Worm (Caenorhabditis elegans) whole organism, L2 larva: ENCODE data around the gene srg-22.
"Not testable (repeated sequence)": the region's sequence is repeated elsewhere in the genome, so short reads cannot be mapped to it uniquely, and the experiment has no call there.

Experiments used
- C34F6.9 ChIP-seq: fragments of 150-350 bp; optimal IDR thresholded peaks from 2 replicates; lab custom pipeline; 2014; ENCODE audit warnings: missing biosample characterization, missing genetic modification characterization
- F13H6.1 ChIP-seq: sonication (generic microtip); optimal IDR thresholded peaks from 2 replicates; lab custom pipeline; 2016; ENCODE audit warnings: missing genetic modification characterization, missing compliant biosample characterization
- Y55F3AM.14 ChIP-seq: fragments of 200-800 bp; sonication (Bioruptor generic); optimal IDR thresholded peaks from 2 replicates; lab custom pipeline; 2018; ENCODE audit warnings: mild to moderate bottlenecking, missing genetic modification characterization, missing compliant biosample characterization
- aly-2 ChIP-seq: fragments of 150-350 bp; optimal IDR thresholded peaks from 2 replicates; lab custom pipeline; 2014; ENCODE audit warnings: missing biosample characterization, missing genetic modification characterization
- ama-1 ChIP-seq: fragments of 150-350 bp; optimal IDR thresholded peaks from 2 replicates; lab custom pipeline; 2018; ENCODE audit warnings: inconsistent platforms
- blmp-1 ChIP-seq: sonication (generic microtip); optimal IDR thresholded peaks from 2 replicates; lab custom pipeline; 2017; ENCODE audit warnings: missing genetic modification characterization, mild to moderate bottlenecking, missing compliant biosample characterization, antibody characterized with exemption, moderate library complexity; ENCODE audit not compliant: insufficient read depth
- ceh-16 ChIP-seq: fragments of 150-350 bp; optimal IDR thresholded peaks from 2 replicates; lab custom pipeline; 2014; ENCODE audit warnings: missing biosample characterization, missing genetic modification characterization
- ceh-82 ChIP-seq: fragments of 150-350 bp; optimal IDR thresholded peaks from 2 replicates; lab custom pipeline; 2014; ENCODE audit warnings: missing biosample characterization, missing genetic modification characterization
- crh-2 ChIP-seq: sonication (generic microtip); optimal IDR thresholded peaks from 2 replicates; lab custom pipeline; 2017; ENCODE audit warnings: missing biosample characterization, missing genetic modification characterization
- elt-1 ChIP-seq: fragments of 150-350 bp; optimal IDR thresholded peaks from 2 replicates; lab custom pipeline; 2014; ENCODE audit warnings: missing biosample characterization, missing genetic modification characterization
- fos-1 ChIP-seq: fragments of 150-350 bp; optimal IDR thresholded peaks from 2 replicates; lab custom pipeline; 2014; ENCODE audit warnings: missing biosample characterization, missing genetic modification characterization
- gmeb-1 ChIP-seq: fragments of 150-350 bp; optimal IDR thresholded peaks from 2 replicates; lab custom pipeline; 2014; ENCODE audit warnings: missing biosample characterization, missing genetic modification characterization
- lin-11 ChIP-seq: fragments of 150-350 bp; sonication (generic microtip); optimal IDR thresholded peaks from 2 replicates; lab custom pipeline; 2014; ENCODE audit warnings: missing biosample characterization, missing genetic modification characterization, inconsistent platforms, mixed read lengths
- lin-39 ChIP-seq: fragments of 150-350 bp; optimal IDR thresholded peaks from 2 replicates; lab custom pipeline; 2014; ENCODE audit warnings: missing biosample characterization, missing genetic modification reagents, missing genetic modification characterization
- lsy-2 ChIP-seq, 2 experiments: fragments of 150-350 bp in 1 of 2; sonication (generic microtip) in 1 of 2; optimal IDR thresholded peaks; 2 replicates each; lab custom pipeline; 2014 to 2017; ENCODE audit warnings: missing biosample characterization in 2 of 2, missing genetic modification characterization in 2 of 2
- mab-5 ChIP-seq: fragments of 150-350 bp; optimal IDR thresholded peaks from 2 replicates; lab custom pipeline; 2014; ENCODE audit warnings: missing biosample characterization, missing genetic modification characterization
- nhr-11 ChIP-seq: fragments of 150-350 bp; optimal IDR thresholded peaks from 2 replicates; lab custom pipeline; 2014; ENCODE audit warnings: missing biosample characterization, missing genetic modification characterization
- nhr-12 ChIP-seq: fragments of 150-350 bp; optimal IDR thresholded peaks from 2 replicates; lab custom pipeline; 2014; ENCODE audit warnings: missing biosample characterization, missing genetic modification characterization
- nhr-129 ChIP-seq: fragments of 150-350 bp; optimal IDR thresholded peaks from 2 replicates; lab custom pipeline; 2014; ENCODE audit warnings: missing biosample characterization, missing genetic modification characterization
- nhr-25 ChIP-seq: fragments of 150-350 bp; sonication (generic microtip); optimal IDR thresholded peaks from 3 replicates; lab custom pipeline; 2014; ENCODE audit warnings: missing biosample characterization, missing genetic modification characterization
- nhr-6 ChIP-seq: fragments of 150-350 bp; optimal IDR thresholded peaks from 2 replicates; lab custom pipeline; 2014; ENCODE audit warnings: missing biosample characterization, missing genetic modification characterization
- sem-4 ChIP-seq: fragments of 150-350 bp; optimal IDR thresholded peaks from 2 replicates; lab custom pipeline; 2014; ENCODE audit warnings: missing biosample characterization, missing genetic modification reagents, missing genetic modification characterization
- skn-1 ChIP-seq: sonication (generic microtip); optimal IDR thresholded peaks from 2 replicates; lab custom pipeline; 2017; ENCODE audit warnings: missing biosample characterization, missing genetic modification characterization
- sma-3 ChIP-seq: sonication (generic microtip); optimal IDR thresholded peaks from 2 replicates; lab custom pipeline; 2016; ENCODE audit warnings: missing genetic modification reagents, missing genetic modification characterization, missing compliant biosample characterization
- sma-9 ChIP-seq, 2 experiments: fragments of 150-350 bp in 1 of 2; sonication (generic microtip) in 1 of 2; optimal IDR thresholded peaks; 2 replicates each; lab custom pipeline; 2014 to 2016; ENCODE audit warnings: missing genetic modification characterization in 2 of 2, mild to moderate bottlenecking in 1 of 2, missing biosample characterization in 1 of 2, missing compliant biosample characterization in 1 of 2, missing genetic modification reagents in 1 of 2, moderate library complexity in 1 of 2
- unc-55 ChIP-seq: fragments of 150-350 bp; sonication (generic microtip); optimal IDR thresholded peaks from 3 replicates; lab custom pipeline; 2014; ENCODE audit warnings: missing biosample characterization, missing genetic modification reagents, missing genetic modification characterization
- zag-1 ChIP-seq: fragments of 150-350 bp; optimal IDR thresholded peaks from 2 replicates; lab custom pipeline; 2014; ENCODE audit warnings: missing biosample characterization, missing genetic modification characterization
- ztf-4 ChIP-seq: fragments of 150-350 bp; optimal IDR thresholded peaks from 2 replicates; lab custom pipeline; 2014; ENCODE audit warnings: missing biosample characterization, missing genetic modification characterization

The srg-22 gene

DNA sequence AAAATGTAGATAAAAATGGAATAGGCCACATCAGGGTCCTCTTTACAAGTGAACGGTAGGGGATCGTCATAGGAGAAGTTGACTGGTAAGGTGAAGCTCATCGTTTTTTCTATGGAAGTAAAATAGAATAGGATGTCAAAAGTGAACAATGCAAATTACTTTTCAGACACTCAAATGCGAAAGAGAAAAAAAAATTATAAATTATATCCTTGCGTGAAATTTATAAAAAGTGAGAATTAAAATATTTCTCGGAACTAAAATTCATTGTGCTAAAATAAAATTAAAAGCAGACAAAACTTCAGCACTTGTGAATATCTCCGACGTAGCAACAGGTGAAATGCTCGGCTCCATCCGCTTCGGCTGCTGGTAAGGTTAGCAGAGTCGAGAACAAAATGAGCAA, at the start of gene srg-22:
TSS of gene srg-22 (minus strand) at position 101 of the 400 bp plus-strand sequence.
- TF ChIP-seq nhr-11 (tag; lab: Kevin White, UChicago) = no peak
- no peak for TF ChIP-seq crh-2 (tag; lab: Kevin White, UChicago)
- TF ChIP-seq lin-39 (tag; lab: Kevin White, UChicago) = no peak
- TF ChIP-seq lsy-2 (tag; optimal IDR thresholded peaks at IDR 0.05; lab: Kevin White, UChicago) = no peak
- TF ChIP-seq C34F6.9 (tag; lab: Kevin White, UChicago) = no peak
- no peak for TF ChIP-seq ztf-4 (tag; lab: Kevin White, UChicago)
- TF ChIP-seq fos-1 (tag; lab: Kevin White, UChicago) = no peak
- TF ChIP-seq aly-2 (tag; lab: Kevin White, UChicago) = no peak
- no peak for TF ChIP-seq nhr-25 (tag; lab: Kevin White, UChicago)
- no peak for TF ChIP-seq mab-5

DNA sequence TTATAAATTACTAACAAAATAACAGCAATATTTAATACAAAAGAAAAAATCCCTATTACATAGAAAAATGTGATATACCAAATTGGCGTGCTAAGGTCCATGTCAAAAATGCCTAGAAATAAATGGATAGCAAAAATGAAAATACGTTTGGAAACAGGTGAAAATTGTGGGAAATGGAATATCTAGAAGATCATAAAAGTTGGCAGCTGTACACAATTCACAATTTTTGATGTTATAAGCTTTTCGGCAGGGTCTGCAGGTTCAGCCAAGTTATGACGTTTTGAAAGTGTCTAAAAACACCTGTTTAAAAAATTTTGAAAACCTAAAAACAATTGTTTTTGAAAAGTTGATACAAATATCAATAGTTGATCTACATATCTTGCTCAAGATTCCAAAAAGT, 49.6 kb upstream of the srg-22 start, which contains the start of gene sri-42:
TSS of gene sri-42 (minus strand) at position 101 of the 400 bp plus-strand sequence.
- TF ChIP-seq Y55F3AM.14 (GFP tag; lab: Kevin White, UChicago); sma-3 (GFP tag; lab: Kevin White, UChicago); lin-11: not testable (repeated sequence)

DNA sequence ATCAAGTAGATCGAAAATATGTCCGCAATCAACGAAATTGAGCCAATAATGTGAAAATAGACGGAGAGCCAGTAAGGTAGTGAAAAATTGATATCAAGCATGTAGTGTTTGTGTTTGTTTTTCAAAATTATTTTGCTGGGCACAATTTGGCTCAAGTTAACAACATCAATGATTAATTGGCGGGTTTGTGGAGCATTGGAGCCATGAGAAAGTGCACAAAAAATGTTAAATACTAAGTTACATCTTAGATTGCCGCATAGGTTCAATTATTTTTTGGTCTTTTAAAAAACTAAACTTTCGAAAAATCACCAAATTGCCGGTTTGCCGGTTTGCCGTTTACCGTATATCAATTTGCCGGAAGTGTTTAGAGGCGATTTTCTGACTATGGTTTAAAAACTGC, 44.6 kb upstream of the srg-22 start, which contains the start of gene sri-54:
TSS of gene sri-54 (minus strand) at position 101 of the 400 bp plus-strand sequence.
- TF ChIP-seq ceh-82 (tag; lab: Kevin White, UChicago) (no peak), fos-1 (tag; lab: Kevin White, UChicago) (no peak)
- TF ChIP-seq, all 48 proteins: peak for 0

DNA sequence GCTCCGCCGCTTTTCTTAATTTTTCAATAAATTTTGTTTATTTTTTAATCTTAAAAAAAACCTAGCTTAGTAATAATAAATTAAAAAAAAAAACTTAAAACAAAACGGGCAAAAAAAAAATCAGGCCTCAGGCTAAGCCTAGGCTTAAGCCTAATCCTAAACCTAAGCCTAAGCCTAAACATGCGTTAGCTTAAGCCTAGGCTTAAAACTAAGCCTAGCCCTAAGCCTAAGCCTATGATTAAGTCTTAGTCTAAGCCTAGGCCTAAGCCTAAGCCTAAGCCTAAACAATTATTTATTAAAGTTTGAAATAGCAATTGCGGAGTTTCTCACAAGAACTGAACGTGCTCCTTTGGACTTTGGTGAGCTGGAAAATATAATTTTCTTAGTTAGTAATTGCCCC, 42.0 kb upstream of the srg-22 start:
- TF ChIP-seq gmeb-1 = no peak
- no peak for TF ChIP-seq ama-1 (lab: Kevin White, UChicago)
- TF ChIP-seq blmp-1 (tag; lab: Kevin White, UChicago) = no peak
- no peak for TF ChIP-seq crh-2 (tag; lab: Kevin White, UChicago)
- TF ChIP-seq ztf-4 (tag; lab: Kevin White, UChicago) = no peak
- no peak for TF ChIP-seq sma-9 (GFP tag; optimal IDR thresholded peaks at IDR 0.05; lab: Kevin White, UChicago)
- no peak for TF ChIP-seq sma-9 (tag; optimal IDR thresholded peaks at IDR 0.05; lab: Kevin White, UChicago)
- TF ChIP-seq skn-1 (tag; lab: Kevin White, UChicago) = no peak
- TF ChIP-seq sem-4 (tag; lab: Kevin White, UChicago) = no peak
- TF ChIP-seq F13H6.1 (tag; lab: Kevin White, UChicago) = no peak
- TF ChIP-seq zag-1 = no peak
- no peak for TF ChIP-seq elt-1 (tag; lab: Kevin White, UChicago)
- no peak for TF ChIP-seq sma-3 (GFP tag; lab: Kevin White, UChicago)
- no peak for TF ChIP-seq nhr-25 (tag; lab: Kevin White, UChicago)
- no peak for TF ChIP-seq lin-39 (tag; lab: Kevin White, UChicago)

DNA sequence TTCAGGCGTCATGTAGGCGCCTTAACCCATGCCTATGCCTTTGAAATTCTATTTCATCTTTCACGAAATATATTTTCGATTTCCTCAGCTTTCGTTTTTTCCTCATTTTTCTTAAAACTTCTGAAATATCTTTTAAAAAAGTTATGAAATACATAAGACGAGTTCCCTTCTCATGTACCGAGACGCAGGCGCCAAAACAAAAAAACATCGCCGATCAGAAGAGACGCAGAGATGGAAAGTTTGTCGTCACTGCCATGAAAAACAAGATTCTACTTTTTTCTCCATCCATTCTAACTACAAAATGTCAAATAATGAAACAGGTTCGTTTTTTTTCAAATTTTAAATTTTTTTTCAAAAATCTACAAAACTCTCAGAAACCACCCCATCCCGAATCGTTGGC, 35.8 kb upstream of the srg-22 start, which contains the start of gene chil-24:
TSS of gene chil-24 (plus strand) at position 156 of the 400 bp plus-strand sequence.
- TF ChIP-seq nhr-25 (tag; lab: Kevin White, UChicago) (no peak), F13H6.1 (tag; lab: Kevin White, UChicago) (no peak), nhr-12 (tag; lab: Kevin White, UChicago) (no peak), nhr-6 (tag; lab: Kevin White, UChicago) (no peak), blmp-1 (tag; lab: Kevin White, UChicago) (no peak), unc-55 (GFP tag; lab: Kevin White, UChicago) (peak; percentile 16), sma-9 (GFP tag; optimal IDR thresholded peaks at IDR 0.05; lab: Kevin White, UChicago) (peak; percentile 7), sma-9 (tag; optimal IDR thresholded peaks at IDR 0.05; lab: Kevin White, UChicago) (no peak), zag-1 (no peak)

DNA sequence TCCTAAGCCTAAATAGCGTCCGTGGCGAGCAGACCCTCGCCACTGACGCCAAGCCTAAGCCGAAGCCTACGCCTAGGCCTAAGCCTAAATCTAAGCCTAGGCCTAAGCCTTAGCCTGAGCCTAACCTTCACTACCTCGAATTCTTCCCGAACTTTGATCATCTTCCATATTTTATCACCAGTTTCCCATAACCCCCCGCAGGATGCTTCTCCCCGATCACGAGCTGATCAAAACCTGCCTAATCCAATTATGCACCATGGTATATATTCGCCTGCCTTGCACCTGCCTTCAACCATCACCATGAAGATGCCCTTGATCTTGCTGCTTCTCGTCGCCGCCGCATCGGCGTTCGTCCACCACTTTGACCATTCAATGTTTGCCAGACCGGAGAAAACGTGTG, 33.5 kb upstream of the srg-22 start, which contains the start of gene ins-31:
TSS of gene ins-31 (plus strand) at position 301 of the 400 bp plus-strand sequence.
- not testable (repeated sequence) for TF ChIP-seq ztf-4 (tag; lab: Kevin White, UChicago); nhr-129; ceh-16 (tag; lab: Kevin White, UChicago)
